Worm (Caenorhabditis elegans): ENCODE measurements around the gene tag-123.
"Not testable (repeated sequence)": the region's sequence is repeated elsewhere in the genome, so short reads cannot be mapped to it uniquely, and the experiment has no call there.

The tag-123 gene

DNA sequence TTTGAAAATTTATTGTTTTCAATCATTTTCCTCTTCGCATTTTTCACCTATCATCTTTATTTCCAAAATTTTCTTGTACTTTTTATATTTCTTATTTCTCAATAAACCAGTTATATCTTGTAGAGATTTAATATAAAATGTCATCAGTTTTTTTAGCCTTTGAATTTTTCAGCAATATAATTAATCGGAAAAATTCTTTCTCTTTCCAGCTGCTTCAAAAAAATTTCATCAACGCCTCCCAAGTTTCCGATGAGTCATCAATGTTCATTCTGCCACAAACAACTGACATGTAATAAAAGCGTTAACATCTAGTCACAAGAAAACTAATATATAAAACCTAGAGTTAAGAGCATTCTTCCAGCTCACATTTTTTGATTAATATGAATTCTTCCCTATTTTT lies 8.7 kb downstream of the tag-123 start, which contains the start of gene F08F1.4:
F08F1.4 (plus strand) TSS at position 301 of the 400 bp plus-strand sequence.
- TF ChIP-seq M03D4.4 (tag; optimal IDR thresholded peaks at IDR 0.05): no peak
- TF ChIP-seq nhr-2 (tag; optimal IDR thresholded peaks at IDR 0.05): no peak
- TF ChIP-seq tbx-8 (GFP tag; optimal IDR thresholded peaks at IDR 0.05): no peak
- no peak for TF ChIP-seq ham-2 (GFP tag; optimal IDR thresholded peaks at IDR 0.05)
- TF ChIP-seq sptf-1 (tag; optimal IDR thresholded peaks at IDR 0.05): no peak
- TF ChIP-seq snpc-4 (tag; optimal IDR thresholded peaks at IDR 0.05): no peak
- no peak for TF ChIP-seq bed-3 (GFP tag; optimal IDR thresholded peaks at IDR 0.05)
- no peak for TF ChIP-seq mep-1 (tag; optimal IDR thresholded peaks at IDR 0.05)
- no peak for TF ChIP-seq mab-5 (tag; optimal IDR thresholded peaks at IDR 0.05)
- TF ChIP-seq lin-32 (GFP tag; optimal IDR thresholded peaks at IDR 0.05): no peak
- TF ChIP-seq nhr-28 (tag; optimal IDR thresholded peaks at IDR 0.05): no peak
- no peak for TF ChIP-seq pha-4 (tag; optimal IDR thresholded peaks at IDR 0.05)
- TF ChIP-seq flh-1 (GFP tag; optimal IDR thresholded peaks at IDR 0.05): no peak
- TF ChIP-seq ceh-39 (tag; optimal IDR thresholded peaks at IDR 0.05): no peak
- TF ChIP-seq ztf-11 (tag; optimal IDR thresholded peaks at IDR 0.05): no peak
- no peak for TF ChIP-seq sem-2 (GFP tag; optimal IDR thresholded peaks at IDR 0.05)

DNA sequence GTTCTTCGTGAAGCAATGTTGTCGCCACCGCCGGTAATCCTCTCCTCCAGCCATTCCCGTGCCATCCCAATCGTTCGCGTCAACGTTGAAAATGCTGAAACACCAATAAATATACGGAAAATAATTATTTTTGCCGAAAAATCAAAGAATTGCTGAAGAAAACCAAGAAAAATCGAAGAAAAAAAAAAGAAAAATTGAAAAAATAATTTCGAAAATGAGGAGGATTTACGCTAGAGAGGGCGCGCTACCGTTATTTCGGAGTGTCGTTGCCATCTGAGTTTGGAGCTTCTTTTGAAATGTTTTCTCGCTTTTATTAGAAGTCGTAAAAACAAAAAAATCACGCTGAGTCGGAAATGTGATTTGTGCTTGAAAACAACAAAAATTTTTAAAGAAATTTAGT lies 11.1 kb downstream of the tag-123 start, which contains the start of gene F08F1.9:
F08F1.9 (minus strand) TSS at position 101 of the 400 bp plus-strand sequence.
- TF ChIP-seq M03D4.4, cnd-1, hlh-1 (tag; optimal IDR thresholded peaks at IDR 0.05): not testable (repeated sequence)

DNA sequence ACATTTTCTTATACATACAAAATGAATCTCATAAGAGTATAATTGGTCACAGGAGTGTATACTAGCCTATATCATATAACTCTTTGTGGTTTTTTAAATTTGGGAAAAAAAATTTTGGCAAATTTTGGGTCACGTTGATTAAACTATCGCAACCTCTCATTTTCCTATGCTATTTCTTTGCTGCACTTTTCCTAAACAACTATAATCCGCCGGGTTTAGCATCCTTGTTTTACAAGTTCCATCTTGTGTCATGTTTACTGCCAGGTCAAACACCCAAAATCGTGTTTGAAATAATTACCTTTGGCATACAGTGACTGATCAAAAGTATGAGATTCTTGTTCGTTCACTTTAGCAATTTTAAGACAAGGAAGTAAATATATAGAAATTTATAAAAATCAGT lies 13.6 kb downstream of the tag-123 start, which contains the start of gene sulp-3:
sulp-3 (minus strand) TSS at position 101 of the 400 bp plus-strand sequence.
- TF ChIP-seq ceh-43 (GFP tag; optimal IDR thresholded peaks at IDR 0.05): no peak
- TF ChIP-seq ceh-83 (GFP tag; optimal IDR thresholded peaks at IDR 0.05): no peak
- TF ChIP-seq elt-1 (tag; optimal IDR thresholded peaks at IDR 0.05; ENCODE audit: borderline replicate concordance, insufficient read depth): no peak
- TF ChIP-seq cnd-1 (tag; optimal IDR thresholded peaks at IDR 0.05): no peak
- TF ChIP-seq elt-3 (tag; optimal IDR thresholded peaks at IDR 0.05): no peak
- no peak for TF ChIP-seq nhr-237 (tag; optimal IDR thresholded peaks at IDR 0.05)
- no peak for TF ChIP-seq bed-3 (GFP tag; optimal IDR thresholded peaks at IDR 0.05)
- no peak for TF ChIP-seq nhr-12 (tag; optimal IDR thresholded peaks at IDR 0.05)
- no peak for TF ChIP-seq nhr-76 (tag; optimal IDR thresholded peaks at IDR 0.05)
- TF ChIP-seq blmp-1 (tag; optimal IDR thresholded peaks at IDR 0.05): no peak
- TF ChIP-seq mab-5 (tag; optimal IDR thresholded peaks at IDR 0.05): no peak
- TF ChIP-seq ces-1 (GFP tag; optimal IDR thresholded peaks at IDR 0.05): no peak
- no peak for TF ChIP-seq ztf-11 (tag; optimal IDR thresholded peaks at IDR 0.05)
- TF ChIP-seq ham-2 (GFP tag; optimal IDR thresholded peaks at IDR 0.05): no peak
- TF ChIP-seq M03D4.4 (tag; optimal IDR thresholded peaks at IDR 0.05): no peak

DNA sequence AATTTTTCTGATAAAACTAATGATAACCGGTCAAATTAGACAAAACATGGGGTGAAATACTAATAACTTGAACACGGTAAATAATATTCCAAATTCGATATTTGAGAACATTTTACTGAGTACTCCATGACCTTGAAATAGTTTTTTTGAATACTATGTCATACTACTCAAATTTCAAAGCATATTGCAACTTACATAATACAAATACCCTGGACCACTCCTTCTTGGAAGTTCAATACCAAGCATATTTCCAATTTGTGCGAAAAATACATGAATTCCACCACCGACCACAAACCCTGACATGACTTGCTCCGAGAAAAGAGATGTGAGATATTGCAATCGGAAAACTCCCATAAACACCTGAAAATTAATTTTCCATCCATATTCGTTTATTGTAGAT lies 15.0 kb downstream of the tag-123 start:
- no peak for TF ChIP-seq nhr-28 (tag; optimal IDR thresholded peaks at IDR 0.05)

DNA sequence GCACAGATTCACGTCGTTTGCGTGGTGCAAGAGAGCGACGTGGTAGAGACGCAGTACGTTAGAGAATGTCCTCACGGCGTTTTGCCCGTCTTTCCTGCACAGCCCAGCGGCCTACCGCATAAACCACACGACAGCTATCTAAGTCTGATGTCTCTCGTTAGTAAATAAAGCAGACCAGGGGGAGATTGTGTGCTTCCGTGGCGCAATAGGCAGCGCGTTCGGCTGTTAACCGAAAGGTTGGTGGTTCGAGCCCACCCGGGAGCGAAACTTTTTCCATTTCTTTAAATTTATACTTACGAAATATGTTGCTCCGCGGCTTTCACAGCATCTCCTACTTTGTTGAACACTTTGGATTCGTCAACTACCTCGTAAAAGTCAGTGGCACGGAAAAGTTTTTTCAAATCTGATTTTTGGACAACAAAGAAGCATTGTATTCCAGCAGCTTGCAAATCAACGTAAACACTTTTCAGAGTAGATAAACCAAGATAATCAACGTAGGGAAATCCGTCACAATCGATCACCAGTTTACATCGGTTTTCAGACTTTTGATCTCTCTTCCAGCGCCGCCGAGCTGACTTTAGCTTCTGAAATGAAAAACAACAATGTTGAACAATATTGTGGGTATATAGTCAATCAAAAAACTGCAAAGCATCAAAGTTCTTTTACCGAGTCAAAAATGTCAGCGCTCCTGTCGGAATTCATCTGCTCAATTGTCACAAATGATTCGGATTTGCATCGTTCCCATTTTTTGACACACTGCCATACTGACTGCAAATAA lies 17.4 kb downstream of the tag-123 start:
- TF ChIP-seq unc-39 (tag; optimal IDR thresholded peaks at IDR 0.05) (peak; percentile 79), lsy-2 (tag; optimal IDR thresholded peaks at IDR 0.05) (peak; percentile 67), mep-1 (tag; optimal IDR thresholded peaks at IDR 0.05) (peak; percentile 82), ham-2 (GFP tag; optimal IDR thresholded peaks at IDR 0.05) (peak; percentile 99), ceh-43 (GFP tag; optimal IDR thresholded peaks at IDR 0.05) (peak; percentile 94), drap-1 (GFP tag; optimal IDR thresholded peaks at IDR 0.05) (peak; percentile 98), ceh-83 (GFP tag; optimal IDR thresholded peaks at IDR 0.05) (peak; percentile 97), lin-13 (tag; optimal IDR thresholded peaks at IDR 0.05) (peak; percentile 59), cnd-1 (tag; optimal IDR thresholded peaks at IDR 0.05) (peak; percentile 97), mls-2 (tag; optimal IDR thresholded peaks at IDR 0.05) (peak; percentile 99), sem-2 (GFP tag; optimal IDR thresholded peaks at IDR 0.05) (peak; percentile 91), M03D4.4 (tag; optimal IDR thresholded peaks at IDR 0.05) (peak; percentile 96), nhr-2 (tag; optimal IDR thresholded peaks at IDR 0.05) (no peak), zip-8 (tag; optimal IDR thresholded peaks at IDR 0.05) (peak; percentile 45), nhr-28 (tag; optimal IDR thresholded peaks at IDR 0.05) (peak; percentile 57), pha-4 (tag; optimal IDR thresholded peaks at IDR 0.05) (peak; percentile 80), lin-32 (GFP tag; optimal IDR thresholded peaks at IDR 0.05) (peak; percentile 94), nhr-12 (tag; optimal IDR thresholded peaks at IDR 0.05) (peak; percentile 89), mab-5 (tag; optimal IDR thresholded peaks at IDR 0.05) (peak; percentile 74), elt-3 (tag; optimal IDR thresholded peaks at IDR 0.05) (peak; percentile 36), elt-1 (tag; optimal IDR thresholded peaks at IDR 0.05; ENCODE audit: borderline replicate concordance, insufficient read depth) (no peak), sptf-1 (tag; optimal IDR thresholded peaks at IDR 0.05) (peak; percentile 98), tbx-8 (GFP tag; optimal IDR thresholded peaks at IDR 0.05) (peak; percentile 95), snpc-4 (tag; optimal IDR thresholded peaks at IDR 0.05) (no peak), flh-1 (GFP tag; optimal IDR thresholded peaks at IDR 0.05) (peak; percentile 89), ceh-39 (tag; optimal IDR thresholded peaks at IDR 0.05) (no peak), unc-120 (tag; optimal IDR thresholded peaks at IDR 0.05; ENCODE audit: poor library complexity, severe bottlenecking) (peak; percentile 97), nhr-237 (tag; optimal IDR thresholded peaks at IDR 0.05) (peak; percentile 89), blmp-1 (tag; optimal IDR thresholded peaks at IDR 0.05) (no peak), ztf-11 (tag; optimal IDR thresholded peaks at IDR 0.05) (peak; percentile 73), ces-1 (GFP tag; optimal IDR thresholded peaks at IDR 0.05) (peak; percentile 85), nhr-76 (tag; optimal IDR thresholded peaks at IDR 0.05) (no peak), bed-3 (GFP tag; optimal IDR thresholded peaks at IDR 0.05) (peak; percentile 93), unc-62 (GFP tag; optimal IDR thresholded peaks at IDR 0.05) (peak; percentile 57), hlh-1 (tag; optimal IDR thresholded peaks at IDR 0.05) (peak; percentile 55)
